Worm (Caenorhabditis elegans) whole organism, midembryonic: ENCODE data around the gene srh-140.

ENCODE experiments used
- T22C8.4 ChIP-seq: fragments of 200-800 bp; sonication (Bioruptor generic); IDR thresholded peaks from 2 replicates; pipeline ENCODE4 v1.3.6; 2022; ENCODE audit warnings: missing genetic modification characterization, missing compliant biosample characterization
- flt-1 ChIP-seq: fragments of 200-800 bp; sonication (Bioruptor generic); IDR thresholded peaks from 2 replicates; pipeline ENCODE4 v1.3.6; 2022; ENCODE audit warnings: missing genetic modification characterization, missing compliant biosample characterization
- klf-2 ChIP-seq: fragments of 200-800 bp; sonication (Bioruptor generic); conservative IDR thresholded peaks from 2 replicates; pipeline ENCODE4 v1.3.6; 2022; ENCODE audit warnings: missing genetic modification reagents, missing genetic modification characterization, missing compliant biosample characterization
- med-1 ChIP-seq: sonication (generic microtip); optimal IDR thresholded peaks from 2 replicates; lab custom pipeline; 2017; ENCODE audit warnings: missing genetic modification characterization, mild to moderate bottlenecking, missing compliant biosample characterization, antibody characterized with exemption, missing genetic modification reagents; ENCODE audit not compliant: insufficient read depth
- tab-1 ChIP-seq: fragments of 200-800 bp; sonication (Bioruptor generic); IDR thresholded peaks from 2 replicates; pipeline ENCODE4 v1.3.6; 2022; ENCODE audit warnings: missing genetic modification characterization, missing compliant biosample characterization
- ztf-23 ChIP-seq: fragments of 200-800 bp; sonication (Bioruptor generic); IDR thresholded peaks from 2 replicates; pipeline ENCODE4 v1.3.6; 2022; ENCODE audit warnings: missing genetic modification reagents, missing genetic modification characterization, missing compliant biosample characterization
- ztf-29 ChIP-seq: fragments of 200-800 bp; sonication (Bioruptor generic); IDR thresholded peaks from 2 replicates; pipeline ENCODE4 v1.3.6; 2022; ENCODE audit warnings: missing genetic modification reagents, missing genetic modification characterization, missing compliant biosample characterization

ce11 chrV:15698099-15698498, 23.9 kb upstream of the srh-140 start, which contains the start of gene srx-29:
- TF ChIP-seq klf-2 (no peak), T22C8.4 (no peak), ztf-29 (GFP tag; lab: Robert Waterston, UW) (no peak), flt-1 (no peak), tab-1 (GFP tag; lab: Robert Waterston, UW) (no peak), ztf-23 (GFP tag; lab: Robert Waterston, UW) (no peak), med-1 (no peak)
